Fruit fly (Drosophila melanogaster): ENCODE measurements around the gene CG6661.

Gene CG6661

dm6 chr3L:14034476-14034875, at the start of gene CG6661:
Gene CG6661 (plus strand): TSS chr3L:14034776.
- TF ChIP-seq Dll (optimal IDR thresholded peaks at IDR 0.05) (no peak), EcR (GFP tag; optimal IDR thresholded peaks at IDR 0.05) (no peak), pan (optimal IDR thresholded peaks at IDR 0.05) (no peak), CG8478 (optimal IDR thresholded peaks at IDR 0.05) (no peak), psq (optimal IDR thresholded peaks at IDR 0.05) (no peak), usp (GFP tag; optimal IDR thresholded peaks at IDR 0.05) (no peak)

dm6 chr3L:13986330-13986729, 48.2 kb upstream of the CG6661 start, which contains the start of gene CG17362:
Gene CG17362 (plus strand): TSS chr3L:13986620.
- TF ChIP-seq EcR (GFP tag; optimal IDR thresholded peaks at IDR 0.05) (no peak), usp (GFP tag; optimal IDR thresholded peaks at IDR 0.05) (no peak), CG8478 (optimal IDR thresholded peaks at IDR 0.05) (no peak), pan (optimal IDR thresholded peaks at IDR 0.05) (no peak)

dm6 chr3L:13987578-13987977, 47.0 kb upstream of the CG6661 start, which contains the start of gene CG9040:
Gene CG9040 (plus strand): TSS chr3L:13987878.
- TF ChIP-seq EcR (GFP tag; optimal IDR thresholded peaks at IDR 0.05) (no peak), pan (optimal IDR thresholded peaks at IDR 0.05) (no peak), CG8478 (optimal IDR thresholded peaks at IDR 0.05) (no peak), usp (GFP tag; optimal IDR thresholded peaks at IDR 0.05) (no peak), psq (optimal IDR thresholded peaks at IDR 0.05) (no peak), Dll (optimal IDR thresholded peaks at IDR 0.05) (no peak)

dm6 chr3L:13991314-13991713, 43.3 kb upstream of the CG6661 start:
- TF ChIP-seq psq (optimal IDR thresholded peaks at IDR 0.05) = no peak

dm6 chr3L:13993233-13993741, 41.3 kb upstream of the CG6661 start, which contains the start of gene CG17364:
Gene CG17364 (minus strand): TSS chr3L:13993400.
- TF ChIP-seq pan (optimal IDR thresholded peaks at IDR 0.05) (no peak), Dll (optimal IDR thresholded peaks at IDR 0.05) (no peak), EcR (GFP tag; optimal IDR thresholded peaks at IDR 0.05) (no peak), usp (GFP tag; optimal IDR thresholded peaks at IDR 0.05) (no peak), CG8478 (optimal IDR thresholded peaks at IDR 0.05) (no peak), psq (optimal IDR thresholded peaks at IDR 0.05) (no peak)

- no peak for TF ChIP-seq EcR (GFP tag; optimal IDR thresholded peaks at IDR 0.05)
- no peak for TF ChIP-seq Dll (optimal IDR thresholded peaks at IDR 0.05)
- no peak for TF ChIP-seq pan (optimal IDR thresholded peaks at IDR 0.05)
- no peak for TF ChIP-seq usp (GFP tag; optimal IDR thresholded peaks at IDR 0.05)
- no peak for TF ChIP-seq CG8478 (optimal IDR thresholded peaks at IDR 0.05)
- no peak for TF ChIP-seq psq (optimal IDR thresholded peaks at IDR 0.05)
Measured at dm6 chr3L:13993742-13994719, 40.5 kb upstream of the CG6661 start, which contains the start of gene CtsK1. Gene CtsK1 (plus strand): TSS chr3L:13994231.

- no peak for TF ChIP-seq CG8478 (optimal IDR thresholded peaks at IDR 0.05)
- no peak for TF ChIP-seq EcR (GFP tag; optimal IDR thresholded peaks at IDR 0.05)
- no peak for TF ChIP-seq usp (GFP tag; optimal IDR thresholded peaks at IDR 0.05)
- no peak for TF ChIP-seq pan (optimal IDR thresholded peaks at IDR 0.05)
- no peak for TF ChIP-seq psq (optimal IDR thresholded peaks at IDR 0.05)
- no peak for TF ChIP-seq Dll (optimal IDR thresholded peaks at IDR 0.05)
Measured at dm6 chr3L:13996437-13996836, 38.1 kb upstream of the CG6661 start.

dm6 chr3L:13996992-13997391, 37.6 kb upstream of the CG6661 start, which contains the start of gene CG17361:
Gene CG17361 (plus strand): TSS chr3L:13997191.
- TF ChIP-seq usp (GFP tag; optimal IDR thresholded peaks at IDR 0.05) (no peak), CG8478 (optimal IDR thresholded peaks at IDR 0.05) (no peak), Dll (optimal IDR thresholded peaks at IDR 0.05) (no peak), EcR (GFP tag; optimal IDR thresholded peaks at IDR 0.05) (no peak), psq (optimal IDR thresholded peaks at IDR 0.05) (no peak), pan (optimal IDR thresholded peaks at IDR 0.05) (no peak)

dm6 chr3L:13999204-13999603, 35.4 kb upstream of the CG6661 start, which contains the start of gene CG17359:
Gene CG17359 (minus strand): TSS chr3L:13999251.
- no peak for TF ChIP-seq EcR (GFP tag; optimal IDR thresholded peaks at IDR 0.05)
- no peak for TF ChIP-seq Dll (optimal IDR thresholded peaks at IDR 0.05)
- TF ChIP-seq psq (optimal IDR thresholded peaks at IDR 0.05) = no peak
- no peak for TF ChIP-seq pan (optimal IDR thresholded peaks at IDR 0.05)
- TF ChIP-seq CG8478 (optimal IDR thresholded peaks at IDR 0.05) = no peak
- TF ChIP-seq usp (GFP tag; optimal IDR thresholded peaks at IDR 0.05) = no peak

dm6 chr3L:14001658-14002523, 32.7 kb upstream of the CG6661 start, which contains the start of the genes Nprl3 and upSET:
Gene Nprl3 (minus strand): TSS chr3L:14001880.
Gene upSET (plus strand): TSS chr3L:14002127.
- TF ChIP-seq CG8478 (optimal IDR thresholded peaks at IDR 0.05) (peak; percentile 68), usp (GFP tag; optimal IDR thresholded peaks at IDR 0.05) (no peak), psq (optimal IDR thresholded peaks at IDR 0.05) (no peak), pan (optimal IDR thresholded peaks at IDR 0.05) (no peak)

- TF ChIP-seq CG8478 (optimal IDR thresholded peaks at IDR 0.05) (peak; percentile 87), EcR (GFP tag; optimal IDR thresholded peaks at IDR 0.05) (no peak), psq (optimal IDR thresholded peaks at IDR 0.05) (peak; percentile 43), Dll (optimal IDR thresholded peaks at IDR 0.05) (no peak)
Measured at dm6 chr3L:14002524-14003135, 31.9 kb upstream of the CG6661 start.
